Fruit fly (Drosophila melanogaster) whole organism, pupa: ENCODE results near the gene CG3857.

ENCODE experiments used
- CG10348 ChIP-seq: fragments of 200-800 bp; sonication (Bioruptor generic); IDR thresholded peaks from 2 replicates; pipeline ENCODE4 v1.3.6; 2022; ENCODE audit warnings: missing biosample characterization, missing genetic modification characterization
- CG12605 ChIP-seq: fragments of 200-800 bp; sonication (Bioruptor generic); IDR thresholded peaks from 2 replicates; pipeline ENCODE4 v1.3.6; 2022; ENCODE audit warnings: missing biosample characterization, missing genetic modification characterization
- CG13204 ChIP-seq: fragments of 200-800 bp; sonication (Bioruptor generic); optimal IDR thresholded peaks from 2 replicates; lab custom pipeline; 2018; ENCODE audit warnings: missing biosample characterization, mild to moderate bottlenecking, missing genetic modification characterization, moderate library complexity
- CG14655 ChIP-seq: fragments of 200-800 bp; sonication (Bioruptor generic); optimal IDR thresholded peaks from 3 replicates; lab custom pipeline; 2017; ENCODE audit warnings: mild to moderate bottlenecking, missing biosample characterization, missing genetic modification reagents, missing genetic modification characterization
- CG15710 ChIP-seq: fragments of 200-800 bp; sonication (Bioruptor generic); optimal IDR thresholded peaks from 2 replicates; lab custom pipeline; 2018; ENCODE audit warnings: missing biosample characterization, mild to moderate bottlenecking, missing genetic modification characterization, moderate library complexity
- CG17806 ChIP-seq: fragments of 200-800 bp; sonication (Bioruptor generic); optimal IDR thresholded peaks from 2 replicates; lab custom pipeline; 2018; ENCODE audit warnings: missing biosample characterization, mild to moderate bottlenecking, missing genetic modification characterization, moderate library complexity
- CG32121 ChIP-seq: fragments of 200-800 bp; sonication (Bioruptor generic); IDR thresholded peaks from 2 replicates; pipeline ENCODE4 v1.3.6; 2022; ENCODE audit warnings: missing biosample characterization, missing genetic modification characterization
- CG34367 ChIP-seq: fragments of 200-800 bp; sonication (Bioruptor generic); optimal IDR thresholded peaks from 2 replicates; lab custom pipeline; 2018; ENCODE audit warnings: missing biosample characterization, mild to moderate bottlenecking, missing genetic modification characterization
- CG4496 ChIP-seq: fragments of 200-800 bp; sonication (Bioruptor generic); IDR thresholded peaks from 3 replicates; pipeline ENCODE4 v1.3.6; 2022; ENCODE audit warnings: missing biosample characterization, missing genetic modification characterization
- CG8159 ChIP-seq: fragments of 200-800 bp; sonication (Bioruptor generic); optimal IDR thresholded peaks from 3 replicates; lab custom pipeline; 2018; ENCODE audit warnings: missing biosample characterization, mild to moderate bottlenecking, missing genetic modification characterization, moderate library complexity
- CG8301 ChIP-seq: fragments of 200-800 bp; sonication (Bioruptor generic); optimal IDR thresholded peaks from 2 replicates; lab custom pipeline; 2018; ENCODE audit warnings: missing biosample characterization, mild to moderate bottlenecking, missing genetic modification characterization
- CG9948 ChIP-seq: fragments of 200-800 bp; sonication (Bioruptor generic); optimal IDR thresholded peaks from 2 replicates; lab custom pipeline; 2018; ENCODE audit warnings: missing biosample characterization, mild to moderate bottlenecking, missing genetic modification characterization, moderate library complexity
- D1 ChIP-seq: fragments of 200-800 bp; sonication (Bioruptor generic); optimal IDR thresholded peaks from 2 replicates; lab custom pipeline; 2018; ENCODE audit warnings: missing biosample characterization, mild to moderate bottlenecking, missing genetic modification characterization, moderate library complexity
- EcR ChIP-seq: fragments of 200-800 bp; sonication (Bioruptor generic); optimal IDR thresholded peaks from 3 replicates; lab custom pipeline; 2019; ENCODE audit warnings: missing biosample characterization, missing genetic modification characterization, mild to moderate bottlenecking, moderate library complexity, missing genetic modification reagents
- Ets98B ChIP-seq: fragments of 200-800 bp; sonication (Bioruptor generic); IDR thresholded peaks from 2 replicates; pipeline ENCODE4 v1.3.6; 2022; ENCODE audit warnings: missing biosample characterization, missing genetic modification characterization
- Pif1A ChIP-seq: fragments of 200-800 bp; sonication (Bioruptor generic); optimal IDR thresholded peaks from 3 replicates; lab custom pipeline; 2016; ENCODE audit warnings: missing biosample characterization, missing genetic modification characterization
- Pif1B ChIP-seq: fragments of 200-800 bp; sonication (Bioruptor generic); optimal IDR thresholded peaks from 3 replicates; lab custom pipeline; 2016; ENCODE audit warnings: missing biosample characterization, missing genetic modification characterization
- Snoo ChIP-seq: fragments of 200-800 bp; sonication (Bioruptor generic); optimal IDR thresholded peaks from 3 replicates; lab custom pipeline; 2017; ENCODE audit warnings: missing biosample characterization, mild to moderate bottlenecking, missing genetic modification characterization, inconsistent platforms
- fd96Ca ChIP-seq: fragments of 200-800 bp; sonication (Bioruptor generic); IDR thresholded peaks from 3 replicates; pipeline ENCODE4 v1.3.6; 2022; ENCODE audit warnings: missing biosample characterization, missing genetic modification characterization
- gl ChIP-seq: fragments of 200-800 bp; sonication (Bioruptor generic); optimal IDR thresholded peaks from 2 replicates; lab custom pipeline; 2018; ENCODE audit warnings: missing biosample characterization, mild to moderate bottlenecking, missing genetic modification characterization
- rn ChIP-seq: fragments of 200-800 bp; sonication (Bioruptor generic); IDR thresholded peaks from 2 replicates; pipeline ENCODE4 v1.3.6; 2022; ENCODE audit warnings: missing biosample characterization, missing genetic modification characterization

The CG3857 gene

DNA sequence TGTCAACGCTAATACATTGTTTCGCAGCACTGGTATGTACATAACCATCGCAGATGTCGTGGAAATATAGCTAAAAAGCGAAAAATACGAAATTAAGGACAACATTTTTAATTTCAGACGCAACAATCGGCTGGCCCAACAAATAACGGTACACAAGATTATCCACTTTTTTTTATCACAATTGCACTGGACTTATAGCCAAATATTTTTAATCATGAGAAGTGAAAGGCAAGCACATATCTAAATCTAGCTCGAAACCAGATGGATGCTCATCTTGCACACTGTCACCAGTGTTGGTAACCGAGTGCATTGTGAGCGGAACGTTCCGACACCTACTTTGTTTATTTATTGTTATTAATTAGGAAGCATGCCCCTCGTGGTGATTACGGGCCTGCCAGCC lies at the start of gene CG3857, which contains the start of gene CG3587:
TSS of gene CG3857 (minus strand) at position 21 of the 400 bp plus-strand sequence.
TSS of gene CG3587 (plus strand) at position 288 of the 400 bp plus-strand sequence.
- TF ChIP-seq CG4496 (GFP tag; lab: Robert Waterston, UW), result peak; percentile 66
- TF ChIP-seq gl (tag; lab: Kevin White, UChicago), result peak; percentile 0
- no peak for TF ChIP-seq CG13204 (GFP tag; lab: Kevin White, UChicago)
- TF ChIP-seq CG32121 (GFP tag; lab: Robert Waterston, UW), result peak; percentile 37; the same call in 1 of the 2 replicates
- peak; percentile 65 for TF ChIP-seq CG14655 (GFP tag; lab: Kevin White, UChicago)
- peak; percentile 37 for TF ChIP-seq CG17806 (tag; lab: Kevin White, UChicago)
- TF ChIP-seq CG12605 (GFP tag; lab: Robert Waterston, UW), result peak; percentile 23; the same call in 1 of the 2 replicates
- TF ChIP-seq CG15710, result peak; percentile 69
- peak; percentile 37 for TF ChIP-seq EcR (GFP tag; lab: Kevin White, UChicago)
- TF ChIP-seq CG9948, result peak; percentile 35
- no peak for TF ChIP-seq D1 (tag; lab: Kevin White, UChicago)
- peak; percentile 75 for TF ChIP-seq fd96Ca (GFP tag; lab: Robert Waterston, UW)
- TF ChIP-seq Pif1B, result peak; percentile 39
- peak; percentile 59 for TF ChIP-seq CG34367 (tag; lab: Kevin White, UChicago)
- TF ChIP-seq CG8159 (tag; lab: Kevin White, UChicago), result peak; percentile 66
- peak; percentile 58 for TF ChIP-seq Ets98B
- TF ChIP-seq CG8301, result peak; percentile 52
- TF ChIP-seq Snoo (tag; lab: Kevin White, UChicago), result peak; percentile 65
- TF ChIP-seq CG10348 (GFP tag; lab: Robert Waterston, UW), result no peak
- TF ChIP-seq rn, result peak; percentile 30; the same call in 1 of the 2 replicates
- peak; percentile 68 for TF ChIP-seq Pif1A (GFP tag; lab: Kevin White, UChicago)

DNA sequence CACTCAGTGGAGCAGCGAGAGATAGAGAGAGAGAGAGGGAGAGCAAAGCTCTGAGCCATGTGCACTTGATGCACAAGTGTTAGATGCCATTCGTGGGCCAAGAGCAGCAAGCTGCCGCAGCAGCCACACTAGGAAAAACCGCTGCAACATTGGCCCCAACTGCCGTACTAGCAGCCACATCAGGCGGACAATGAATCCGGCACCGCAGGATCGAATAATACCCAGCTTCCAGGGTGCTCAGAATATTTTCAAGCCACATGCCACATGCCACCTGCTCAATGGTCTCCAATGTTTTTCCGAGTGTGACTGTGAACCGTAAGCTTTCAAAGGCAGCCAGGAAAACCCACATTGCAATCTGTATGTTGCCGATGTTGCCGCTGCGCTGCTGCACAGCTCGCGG lies 48.8 kb upstream of the CG3857 start:
- TF ChIP-seq CG4496 (GFP tag; lab: Robert Waterston, UW), result peak; percentile 96
- TF ChIP-seq Pif1A (GFP tag; lab: Kevin White, UChicago), result peak; percentile 40
- TF ChIP-seq CG9948, result peak; percentile 35
- TF ChIP-seq CG12605 (GFP tag; lab: Robert Waterston, UW), result peak; percentile 84
- TF ChIP-seq CG8159 (tag; lab: Kevin White, UChicago), result no peak
- TF ChIP-seq CG17806 (tag; lab: Kevin White, UChicago), result peak; percentile 11
- TF ChIP-seq CG8301, result peak; percentile 74
- peak; percentile 94 for TF ChIP-seq fd96Ca (GFP tag; lab: Robert Waterston, UW)
- TF ChIP-seq CG15710, result no peak
- TF ChIP-seq CG34367 (tag; lab: Kevin White, UChicago), result no peak
- TF ChIP-seq rn, result peak; percentile 81
- no peak for TF ChIP-seq Snoo (tag; lab: Kevin White, UChicago)
- TF ChIP-seq CG10348 (GFP tag; lab: Robert Waterston, UW), result peak; percentile 89
- TF ChIP-seq EcR (GFP tag; lab: Kevin White, UChicago), result no peak
- TF ChIP-seq CG14655 (GFP tag; lab: Kevin White, UChicago), result peak; percentile 75
- peak; percentile 15 for TF ChIP-seq Pif1B
- TF ChIP-seq CG13204 (GFP tag; lab: Kevin White, UChicago), result no peak
- peak; percentile 96 for TF ChIP-seq CG32121 (GFP tag; lab: Robert Waterston, UW)
- peak; percentile 92 for TF ChIP-seq Ets98B

DNA sequence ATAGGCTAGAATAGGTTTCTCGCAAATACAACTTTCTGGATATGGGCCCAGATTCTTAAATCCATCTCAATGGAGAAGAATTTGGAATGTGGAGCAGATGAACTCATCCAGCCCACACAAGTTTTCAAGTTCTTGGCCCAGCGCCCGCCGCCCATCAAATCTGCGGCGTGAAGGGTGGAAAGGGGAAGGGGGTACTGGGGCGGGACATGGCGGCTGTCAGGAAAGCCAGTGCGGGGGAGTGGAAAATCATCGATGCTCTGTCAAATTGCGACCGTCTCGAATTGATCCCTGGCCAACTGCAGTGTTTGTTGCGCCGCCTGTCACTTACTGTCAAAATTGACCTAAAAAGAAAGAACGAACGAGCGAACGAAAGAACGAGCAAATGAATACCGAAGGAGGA lies 45.7 kb upstream of the CG3857 start:
- TF ChIP-seq CG4496 (GFP tag; lab: Robert Waterston, UW), result no peak
- TF ChIP-seq CG15710, result no peak
- no peak for TF ChIP-seq Pif1B
- TF ChIP-seq CG10348 (GFP tag; lab: Robert Waterston, UW), result no peak
- no peak for TF ChIP-seq CG12605 (GFP tag; lab: Robert Waterston, UW)
- TF ChIP-seq CG8301, result no peak

DNA sequence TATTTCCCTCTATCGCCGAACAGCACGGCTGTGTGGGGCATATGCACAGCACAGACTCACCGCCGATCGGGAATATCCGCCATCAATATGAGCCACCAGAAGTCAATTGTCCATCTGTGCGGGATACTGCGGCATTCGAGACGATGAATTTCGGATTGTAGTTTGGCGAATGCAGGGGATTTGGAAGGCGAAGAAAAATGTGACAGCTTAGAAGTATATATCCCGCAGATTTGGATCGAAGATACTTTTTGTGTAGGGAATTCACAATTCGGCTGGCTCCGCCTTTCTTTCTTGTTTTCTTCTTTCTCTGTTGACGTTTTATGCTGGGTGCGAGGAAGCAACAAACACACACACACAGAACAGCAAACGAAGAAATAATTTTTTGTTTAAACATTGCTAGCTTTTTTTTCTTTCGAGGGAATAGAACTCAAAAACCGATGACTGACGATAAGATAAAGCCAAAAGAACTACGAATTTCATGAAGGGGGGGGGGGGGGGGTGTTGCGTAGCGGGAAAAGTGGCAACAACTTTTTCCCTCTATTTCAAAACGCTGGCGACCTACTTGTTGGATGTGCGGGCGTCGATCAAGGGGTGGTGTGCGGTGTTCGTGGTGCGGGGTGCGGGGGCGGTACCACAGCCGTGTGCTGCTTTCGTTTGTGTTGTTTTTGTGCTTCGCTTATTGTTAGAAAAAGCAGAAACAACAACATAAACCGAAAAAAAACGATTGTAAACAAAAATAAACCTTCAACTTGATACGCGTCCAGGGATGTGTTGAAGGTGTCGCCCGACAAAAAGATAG lies 44.5 kb upstream of the CG3857 start:
- TF ChIP-seq CG14655 (GFP tag; lab: Kevin White, UChicago) (peak; percentile 22), Pif1A (GFP tag; lab: Kevin White, UChicago) (no peak), CG10348 (GFP tag; lab: Robert Waterston, UW) (no peak), CG4496 (GFP tag; lab: Robert Waterston, UW) (peak; percentile 71), CG12605 (GFP tag; lab: Robert Waterston, UW) (0 out of 2 replicates have a peak, but pooled peaks have one; percentile 23), Ets98B (peak; percentile 49; the same call in 1 of the 2 replicates), CG17806 (tag; lab: Kevin White, UChicago) (no peak), CG15710 (no peak), fd96Ca (GFP tag; lab: Robert Waterston, UW) (peak; percentile 68), CG8159 (tag; lab: Kevin White, UChicago) (no peak), Pif1B (no peak), EcR (GFP tag; lab: Kevin White, UChicago) (no peak), CG8301 (peak; percentile 37), gl (tag; lab: Kevin White, UChicago) (no peak), CG13204 (GFP tag; lab: Kevin White, UChicago) (no peak), Snoo (tag; lab: Kevin White, UChicago) (no peak), CG32121 (GFP tag; lab: Robert Waterston, UW) (peak; percentile 29), CG34367 (tag; lab: Kevin White, UChicago) (no peak), CG9948 (no peak), D1 (tag; lab: Kevin White, UChicago) (no peak), rn (no peak)

DNA sequence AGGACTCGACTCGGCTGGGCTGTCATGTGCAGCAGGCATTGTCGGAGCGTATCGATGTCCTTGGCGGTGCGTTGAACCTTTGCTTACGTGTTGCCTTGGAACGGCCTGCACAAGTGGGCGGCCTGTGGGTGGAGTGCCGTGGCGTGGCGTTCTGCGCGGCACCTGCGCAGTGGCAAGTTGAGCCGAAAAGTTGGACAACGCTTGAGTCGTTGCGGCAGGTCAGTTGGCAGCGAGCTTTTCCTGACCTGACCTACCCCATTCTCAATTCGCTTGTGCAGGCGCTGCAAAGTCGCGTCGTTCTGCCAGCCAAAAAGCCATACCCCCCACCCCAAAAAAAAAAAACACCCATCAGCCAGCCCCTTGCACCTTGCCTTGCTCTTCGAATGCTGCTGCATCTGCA lies 41.9 kb upstream of the CG3857 start:
- TF ChIP-seq Pif1A (GFP tag; lab: Kevin White, UChicago), result no peak
- peak; percentile 49 for TF ChIP-seq EcR (GFP tag; lab: Kevin White, UChicago)
- TF ChIP-seq, all 21 proteins: peak for 1
